Worm (Caenorhabditis elegans) whole organism, late embryonic: Measurements from ENCODE around the gene C39B5.6.

Experiments
- F13H6.1 ChIP-seq: sonication (generic microtip); optimal IDR thresholded peaks from 2 replicates; lab custom pipeline; 2016; ENCODE audit warnings: missing genetic modification characterization, missing compliant biosample characterization
- K02D7.2 ChIP-seq: sonication (generic microtip); optimal IDR thresholded peaks from 2 replicates; lab custom pipeline; 2017; ENCODE audit warnings: mild to moderate bottlenecking, missing genetic modification characterization, missing compliant biosample characterization
- K09A11.1 ChIP-seq: sonication (generic microtip); optimal IDR thresholded peaks from 2 replicates; lab custom pipeline; 2017; ENCODE audit warnings: antibody characterized with exemption, mild to moderate bottlenecking, missing genetic modification characterization, missing compliant biosample characterization; ENCODE audit not compliant: insufficient read depth
- T23F11.4 ChIP-seq: fragments of 200-800 bp; sonication (Bioruptor generic); optimal IDR thresholded peaks from 2 replicates; lab custom pipeline; 2018; ENCODE audit warnings: mild to moderate bottlenecking, missing genetic modification characterization, missing compliant biosample characterization
- ama-1 ChIP-seq: fragments of 150-350 bp; optimal IDR thresholded peaks from 2 replicates; lab custom pipeline; 2014
- ceh-18 ChIP-seq: sonication (generic microtip); optimal IDR thresholded peaks from 2 replicates; lab custom pipeline; 2016; ENCODE audit warnings: missing genetic modification characterization, missing compliant biosample characterization
- ceh-24 ChIP-seq: sonication (generic microtip); optimal IDR thresholded peaks from 2 replicates; lab custom pipeline; 2016; ENCODE audit warnings: mild to moderate bottlenecking, missing genetic modification characterization, missing compliant biosample characterization
- ceh-30 ChIP-seq: fragments of 150-350 bp; optimal IDR thresholded peaks from 2 replicates; lab custom pipeline; 2014; ENCODE audit warnings: missing biosample characterization, missing genetic modification characterization
- ceh-45 ChIP-seq: fragments of 200-800 bp; sonication (Bioruptor generic); IDR thresholded peaks from 2 replicates; pipeline ENCODE4 v1.3.6; 2022; ENCODE audit warnings: missing genetic modification reagents, missing genetic modification characterization, missing compliant biosample characterization
- ceh-48 ChIP-seq: sonication (generic microtip); optimal IDR thresholded peaks from 2 replicates; lab custom pipeline; 2016; ENCODE audit warnings: missing genetic modification characterization, inconsistent platforms, missing compliant biosample characterization
- ceh-6 ChIP-seq: fragments of 200-800 bp; sonication (Bioruptor generic); optimal IDR thresholded peaks from 2 replicates; lab custom pipeline; 2018; ENCODE audit warnings: mild to moderate bottlenecking, missing genetic modification characterization, missing compliant biosample characterization
- che-1 ChIP-seq: sonication (generic microtip); optimal IDR thresholded peaks from 2 replicates; lab custom pipeline; 2016; ENCODE audit warnings: mild to moderate bottlenecking, missing genetic modification characterization, missing compliant biosample characterization
- dmd-4 ChIP-seq: sonication (generic microtip); optimal IDR thresholded peaks from 2 replicates; lab custom pipeline; 2016; ENCODE audit warnings: borderline replicate concordance, missing genetic modification characterization, missing compliant biosample characterization
- eyg-1 ChIP-seq: sonication (generic microtip); optimal IDR thresholded peaks from 2 replicates; lab custom pipeline; 2016; ENCODE audit warnings: missing genotype, missing genetic modification characterization, missing compliant biosample characterization
- hlh-6 ChIP-seq: sonication (generic microtip); optimal IDR thresholded peaks from 2 replicates; lab custom pipeline; 2016; ENCODE audit warnings: missing genotype, missing genetic modification characterization, missing compliant biosample characterization
- lin-11 ChIP-seq: fragments of 200-800 bp; sonication (Bioruptor generic); optimal IDR thresholded peaks from 2 replicates; lab custom pipeline; 2018; ENCODE audit warnings: mild to moderate bottlenecking, missing genetic modification characterization, missing compliant biosample characterization
- madf-2 ChIP-seq: sonication (generic microtip); optimal IDR thresholded peaks from 2 replicates; lab custom pipeline; 2017; ENCODE audit warnings: missing genetic modification characterization, missing compliant biosample characterization
- nfya-1 ChIP-seq: sonication (generic microtip); optimal IDR thresholded peaks from 2 replicates; lab custom pipeline; 2017; ENCODE audit warnings: missing genetic modification characterization, mild to moderate bottlenecking, missing compliant biosample characterization, antibody characterized with exemption, moderate library complexity
- odd-2 ChIP-seq: sonication (generic microtip); optimal IDR thresholded peaks from 2 replicates; lab custom pipeline; 2017; ENCODE audit warnings: antibody characterized with exemption, mild to moderate bottlenecking, missing genetic modification characterization, missing compliant biosample characterization
- pag-3 ChIP-seq: sonication (generic microtip); optimal IDR thresholded peaks from 2 replicates; lab custom pipeline; 2016; ENCODE audit warnings: missing compliant biosample characterization, missing genetic modification characterization, borderline replicate concordance
- pqm-1 ChIP-seq: sonication (generic microtip); optimal IDR thresholded peaks from 2 replicates; lab custom pipeline; 2016; ENCODE audit warnings: missing genetic modification characterization, missing compliant biosample characterization
- ref-2 ChIP-seq: sonication (generic microtip); optimal IDR thresholded peaks from 2 replicates; lab custom pipeline; 2016; ENCODE audit warnings: missing genetic modification characterization, missing compliant biosample characterization
- syd-9 ChIP-seq: sonication (generic microtip); optimal IDR thresholded peaks from 2 replicates; lab custom pipeline; 2016; ENCODE audit warnings: mild to moderate bottlenecking, missing genetic modification characterization, moderate library complexity, missing compliant biosample characterization
- tbx-2 ChIP-seq: sonication (generic microtip); optimal IDR thresholded peaks from 2 replicates; lab custom pipeline; 2016; ENCODE audit warnings: missing genetic modification characterization, missing compliant biosample characterization
- ttx-3 ChIP-seq: sonication (generic microtip); optimal IDR thresholded peaks from 2 replicates; lab custom pipeline; 2016; ENCODE audit warnings: missing genetic modification reagents, missing genetic modification characterization, missing compliant biosample characterization
- unc-3 ChIP-seq, 2 experiments: fragments of 200-800 bp in 1 of 2; sonication (Bioruptor generic) in 1 of 2; sonication (generic microtip) in 1 of 2; conservative IDR thresholded peaks in 1 of 2; optimal IDR thresholded peaks in 1 of 2; 2 replicates each; pipeline versions ENCODE4 v1.3.6 to Lab custom; 2016 to 2022; ENCODE audit warnings: missing compliant biosample characterization in 2 of 2, missing genetic modification characterization in 2 of 2, missing genetic modification reagents in 1 of 2
- unc-86 ChIP-seq: sonication (generic microtip); optimal IDR thresholded peaks from 2 replicates; lab custom pipeline; 2016; ENCODE audit warnings: missing genetic modification characterization, missing compliant biosample characterization
- zip-5 ChIP-seq: sonication (generic microtip); optimal IDR thresholded peaks from 2 replicates; lab custom pipeline; 2016; ENCODE audit warnings: missing genetic modification characterization, missing compliant biosample characterization
- ztf-16 ChIP-seq: sonication (generic microtip); optimal IDR thresholded peaks from 2 replicates; lab custom pipeline; 2017; ENCODE audit warnings: missing genetic modification characterization, missing compliant biosample characterization

Gene C39B5.6

DNA sequence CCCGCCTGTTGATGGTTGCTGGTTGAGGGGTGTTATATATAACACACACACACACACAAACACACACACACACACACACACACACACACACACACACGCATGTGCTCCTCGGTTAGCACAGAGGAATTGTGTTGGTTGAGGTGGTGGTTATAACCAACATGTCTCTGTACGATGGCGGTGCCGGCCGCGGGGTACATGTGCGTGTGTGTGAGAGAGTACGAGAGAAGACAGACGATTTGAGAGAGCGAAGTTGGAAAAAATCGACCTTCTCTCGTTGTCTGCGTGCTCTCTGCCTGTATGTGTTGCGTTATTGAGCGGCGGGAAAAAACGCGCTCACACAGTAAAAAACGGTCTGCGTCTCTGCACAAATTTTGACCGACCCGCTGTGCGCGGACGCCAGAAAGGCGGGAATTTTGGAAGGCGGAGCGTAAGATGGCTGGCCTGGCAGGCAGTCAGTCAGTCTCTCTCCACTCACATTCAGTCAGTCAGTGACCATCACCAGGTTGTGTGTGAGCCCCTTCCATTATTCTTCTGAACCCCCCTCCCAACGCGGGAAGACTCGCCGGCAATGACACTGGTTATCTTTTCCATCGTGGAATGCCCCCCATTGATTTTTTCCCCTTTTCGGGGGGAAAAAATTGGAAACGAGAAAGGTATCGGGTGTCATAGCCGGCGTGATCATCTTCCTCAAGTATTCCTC, 25.8 kb upstream of the C39B5.6 start (continued):
- TF ChIP-seq unc-86 (tag; lab: Kevin White, UChicago) = no peak
- no peak for TF ChIP-seq hlh-6 (tag; lab: Kevin White, UChicago)
- peak; percentile 95 for TF ChIP-seq ceh-18 (tag; lab: Kevin White, UChicago)
- no peak for TF ChIP-seq dmd-4 (tag; lab: Kevin White, UChicago)
- TF ChIP-seq tbx-2 (tag; lab: Kevin White, UChicago) = peak; percentile 66
- TF ChIP-seq ref-2 (tag; lab: Kevin White, UChicago) = no peak
- peak; percentile 60 for TF ChIP-seq pqm-1 (tag; lab: Kevin White, UChicago)
- no peak for TF ChIP-seq ceh-45 (GFP tag; lab: Robert Waterston, UW)
- no peak for TF ChIP-seq lin-11
- TF ChIP-seq nfya-1 (tag; lab: Kevin White, UChicago) = peak; percentile 52
- TF ChIP-seq madf-2 (tag; lab: Kevin White, UChicago) = no peak
- peak; percentile 40 for TF ChIP-seq F13H6.1 (tag; lab: Kevin White, UChicago)
- peak; percentile 13 for TF ChIP-seq T23F11.4 (GFP tag; lab: Kevin White, UChicago)
- no peak for TF ChIP-seq ceh-6 (GFP tag; lab: Kevin White, UChicago)
- TF ChIP-seq unc-3 (GFP tag; conservative IDR thresholded peaks at IDR 0.05; lab: Robert Waterston, UW) = no peak
- no peak for TF ChIP-seq unc-3 (tag; optimal IDR thresholded peaks at IDR 0.05; lab: Kevin White, UChicago)
- no peak for TF ChIP-seq ztf-16

DNA sequence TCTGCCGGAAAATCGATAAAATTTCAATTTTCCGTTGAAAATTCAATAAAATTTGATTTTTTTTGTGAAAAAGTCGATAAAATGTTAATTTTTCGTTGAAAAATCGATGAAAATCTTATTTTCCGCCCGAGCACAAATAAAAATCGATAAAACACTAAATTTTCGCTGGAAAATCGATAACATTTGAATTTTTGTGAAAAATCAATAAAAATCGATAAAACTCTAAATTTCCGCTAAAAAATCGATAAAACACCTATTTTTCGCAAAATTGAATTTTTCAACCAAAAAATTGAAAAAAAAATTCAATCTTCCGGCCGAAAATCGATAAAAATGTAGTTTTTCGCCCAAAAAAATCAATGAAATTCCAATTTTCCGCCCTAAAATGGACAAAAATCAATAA, 7.3 kb downstream of the C39B5.6 start:
- TF ChIP-seq syd-9 (tag; lab: Kevin White, UChicago) (no peak), ceh-48 (peak; percentile 26)

DNA sequence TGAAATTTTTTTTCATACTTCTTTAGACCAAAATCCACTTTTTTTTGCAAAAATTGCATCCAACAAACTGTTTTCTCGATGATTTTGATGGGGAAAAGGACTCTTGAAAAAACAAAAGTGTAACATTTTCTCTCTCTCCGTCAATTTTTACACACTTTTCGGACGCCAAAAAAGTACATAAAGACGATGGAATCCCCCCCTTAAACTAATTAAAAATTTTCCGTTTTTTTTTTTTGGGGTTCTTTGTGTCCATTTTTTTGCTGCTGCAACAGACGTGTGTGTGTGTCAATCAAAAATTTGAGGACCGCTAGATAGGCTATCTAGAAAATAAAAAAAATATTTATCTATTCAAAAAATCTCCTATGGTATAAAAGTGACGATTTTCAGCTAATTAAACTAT, 10.1 kb downstream of the C39B5.6 start, which contains the start of gene C39B5.5:
C39B5.5 (plus strand) TSS at position 301 of the 400 bp plus-strand sequence.
- no peak for TF ChIP-seq ama-1 (lab: Kevin White, UChicago)
- no peak for TF ChIP-seq zip-5 (tag; lab: Kevin White, UChicago)

DNA sequence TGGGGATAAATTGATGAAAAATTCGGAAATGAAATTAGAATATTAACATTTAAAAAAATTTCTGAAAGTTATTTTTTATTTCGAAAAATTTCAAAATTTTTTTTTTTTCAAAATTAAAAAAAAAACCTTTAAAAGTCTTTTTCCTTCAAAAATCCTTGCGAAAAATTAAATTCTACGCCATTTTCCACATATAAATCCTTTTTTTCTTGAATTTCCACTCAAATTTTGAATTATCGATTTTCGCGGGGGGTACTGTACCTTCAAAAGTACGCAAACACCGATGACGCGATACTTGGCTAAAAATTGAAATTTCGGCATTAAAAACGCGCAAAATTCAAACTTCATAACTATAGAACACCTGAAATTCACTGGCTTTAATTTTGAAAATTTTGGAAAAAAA, 12.8 kb downstream of the C39B5.6 start:
- TF ChIP-seq ztf-16 (no peak), ref-2 (tag; lab: Kevin White, UChicago) (no peak), unc-3 (GFP tag; conservative IDR thresholded peaks at IDR 0.05; lab: Robert Waterston, UW) (no peak), unc-3 (tag; optimal IDR thresholded peaks at IDR 0.05; lab: Kevin White, UChicago) (no peak), ttx-3 (tag; lab: Kevin White, UChicago) (no peak), K02D7.2 (tag; lab: Kevin White, UChicago) (no peak), zip-5 (tag; lab: Kevin White, UChicago) (no peak), lin-11 (no peak), ceh-24 (tag; lab: Kevin White, UChicago) (no peak), K09A11.1 (tag; lab: Kevin White, UChicago) (no peak), ceh-18 (tag; lab: Kevin White, UChicago) (no peak), pag-3 (no peak), eyg-1 (tag; lab: Kevin White, UChicago) (no peak), che-1 (tag; lab: Kevin White, UChicago) (no peak), syd-9 (tag; lab: Kevin White, UChicago) (no peak)

DNA sequence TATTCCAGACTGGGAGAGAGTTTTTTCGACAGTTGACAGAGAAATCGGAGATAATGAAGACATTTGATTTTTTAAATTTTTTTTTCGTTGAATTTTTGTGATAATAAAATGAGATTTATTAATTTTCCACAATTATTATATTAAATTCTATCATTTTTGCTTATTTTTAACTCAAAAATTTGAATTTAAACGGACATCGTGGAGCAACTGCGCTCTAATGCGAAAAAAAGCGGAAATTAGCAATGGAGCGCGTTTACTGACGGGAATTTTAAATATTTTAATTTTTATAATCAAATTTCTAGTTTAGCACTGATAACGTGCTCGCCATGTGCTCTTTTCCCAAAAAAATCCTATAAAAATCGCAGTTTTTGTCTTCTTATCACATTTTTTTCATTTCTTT, 13.3 kb downstream of the C39B5.6 start, which contains the start of gene C39B5.14:
C39B5.14 (plus strand) TSS at position 301 of the 400 bp plus-strand sequence.
- no peak for TF ChIP-seq F13H6.1 (tag; lab: Kevin White, UChicago)
- TF ChIP-seq, all 69 proteins: peak for 0

DNA sequence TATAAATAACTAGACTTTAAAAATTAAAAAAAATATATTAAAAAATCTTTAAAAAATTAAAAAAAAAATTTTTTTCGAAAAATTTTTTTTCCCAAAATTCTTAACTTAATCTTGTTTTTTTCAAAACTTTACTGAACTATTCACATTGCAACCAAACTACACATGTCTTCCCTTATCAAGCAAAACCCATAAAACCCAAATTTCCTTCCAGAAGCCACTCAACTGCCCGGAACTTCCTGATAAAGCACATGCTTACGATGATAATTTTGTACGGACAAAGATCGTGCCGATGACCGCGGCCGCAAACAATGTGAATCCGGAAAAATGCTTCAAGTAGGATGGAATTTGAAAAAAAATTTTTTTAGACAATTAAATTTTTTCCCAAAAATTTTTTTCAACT, 14.5 kb downstream of the C39B5.6 start:
- TF ChIP-seq odd-2 (tag; lab: Kevin White, UChicago) (no peak), ceh-30 (tag; lab: Kevin White, UChicago) (no peak), ceh-6 (GFP tag; lab: Kevin White, UChicago) (no peak), nfya-1 (tag; lab: Kevin White, UChicago) (no peak)
- TF ChIP-seq, all 69 proteins: peak for 0
